Worm (Caenorhabditis elegans) whole organism, L4/young adult: ENCODE data around the gene abcf-3.
"Not testable (repeated sequence)": the region's sequence is repeated elsewhere in the genome, so short reads cannot be mapped to it uniquely, and the experiment has no call there.

Experiments used
- W03F9.2 ChIP-seq: fragments of 150-350 bp; optimal IDR thresholded peaks from 2 replicates; lab custom pipeline; 2014; ENCODE audit warnings: missing biosample characterization, missing genetic modification characterization
- dao-5 ChIP-seq: sonication (generic microtip); optimal IDR thresholded peaks from 2 replicates; lab custom pipeline; 2016; ENCODE audit warnings: missing genotype, missing genetic modification characterization, moderate library complexity, missing compliant biosample characterization
- him-1 ChIP-seq: sonication (generic microtip); optimal IDR thresholded peaks from 2 replicates; lab custom pipeline; 2016; ENCODE audit warnings: missing genotype, missing genetic modification reagents, missing genetic modification characterization, missing compliant biosample characterization

- TF ChIP-seq him-1 = peak; percentile 80
- not testable (repeated sequence) for TF ChIP-seq W03F9.2, dao-5 (tag; lab: Kevin White, UChicago)
These were observed 39.8 kb upstream of the abcf-3 start for ce11 chrIII:6133389-6133789.
